Fruit fly (Drosophila melanogaster) whole organism, embryonic: Measurements from ENCODE around the gene Nf-YA.
A peak's percentile ranks its signal among the peaks of the same experiment; 100 is the strongest.

ENCODE experiments used
- Blimp-1 ChIP-seq: fragments of 200-800 bp; sonication (Bioruptor generic); optimal IDR thresholded peaks from 3 replicates; lab custom pipeline; 2018; ENCODE audit warnings: missing biosample characterization, missing genetic modification characterization, mild to moderate bottlenecking, moderate library complexity, missing genetic modification reagents
- CG12071 ChIP-seq: fragments of 200-800 bp; sonication (Bioruptor generic); optimal IDR thresholded peaks from 3 replicates; lab custom pipeline; 2018; ENCODE audit warnings: missing biosample characterization, mild to moderate bottlenecking, missing genetic modification characterization
- CG12104 ChIP-seq: fragments of 200-800 bp; sonication (Bioruptor generic); optimal IDR thresholded peaks from 3 replicates; lab custom pipeline; 2016; ENCODE audit warnings: missing biosample characterization, missing genetic modification characterization
- CG12391 ChIP-seq: fragments of 200-800 bp; sonication (Bioruptor generic); optimal IDR thresholded peaks from 3 replicates; lab custom pipeline; 2018; ENCODE audit warnings: missing biosample characterization, mild to moderate bottlenecking, missing genetic modification characterization, moderate library complexity
- CG12744 ChIP-seq: fragments of 200-800 bp; sonication (Bioruptor generic); optimal IDR thresholded peaks from 2 replicates; lab custom pipeline; 2016; ENCODE audit warnings: missing biosample characterization, missing genetic modification characterization
- CG14441 ChIP-seq: fragments of 200-800 bp; sonication (Bioruptor generic); IDR thresholded peaks from 2 replicates; pipeline ENCODE4 v1.3.6; 2022; ENCODE audit warnings: missing biosample characterization, missing genetic modification characterization
- CG15073 ChIP-seq: fragments of 200-800 bp; sonication (Bioruptor generic); optimal IDR thresholded peaks from 2 replicates; lab custom pipeline; 2016; ENCODE audit warnings: missing biosample characterization, missing genetic modification characterization
- CG1602 ChIP-seq: fragments of 200-800 bp; sonication (Bioruptor generic); optimal IDR thresholded peaks from 3 replicates; lab custom pipeline; 2016; ENCODE audit warnings: missing biosample characterization, missing genetic modification characterization
- CG18476 ChIP-seq: fragments of 200-800 bp; sonication (Bioruptor generic); optimal IDR thresholded peaks from 2 replicates; lab custom pipeline; 2016; ENCODE audit warnings: missing biosample characterization, mild to moderate bottlenecking, missing genetic modification characterization
- CG2712 ChIP-seq: fragments of 200-800 bp; optimal IDR thresholded peaks from 3 replicates; lab custom pipeline; 2019; ENCODE audit warnings: missing biosample characterization, mild to moderate bottlenecking, missing genetic modification characterization, moderate library complexity
- CG31388 ChIP-seq: fragments of 200-800 bp; sonication (Bioruptor generic); optimal IDR thresholded peaks from 2 replicates; lab custom pipeline; 2016; ENCODE audit warnings: missing biosample characterization, missing genetic modification characterization
- CG4360 ChIP-seq: fragments of 200-800 bp; sonication (Bioruptor generic); IDR thresholded peaks from 2 replicates; pipeline ENCODE4 v1.3.6; 2022; ENCODE audit warnings: missing biosample characterization, missing genetic modification characterization
- CG4820 ChIP-seq: fragments of 200-800 bp; sonication (Bioruptor generic); optimal IDR thresholded peaks from 3 replicates; lab custom pipeline; 2016; ENCODE audit warnings: missing biosample characterization, missing genetic modification characterization
- CG6765 ChIP-seq: fragments of 200-800 bp; sonication (Bioruptor generic); optimal IDR thresholded peaks from 3 replicates; lab custom pipeline; 2017; ENCODE audit warnings: missing biosample characterization, mild to moderate bottlenecking, missing genetic modification characterization
- CG6854 ChIP-seq: fragments of 200-800 bp; sonication (Bioruptor generic); optimal IDR thresholded peaks from 3 replicates; lab custom pipeline; 2017; ENCODE audit warnings: missing biosample characterization, mild to moderate bottlenecking, missing genetic modification characterization
- CG9817 ChIP-seq: fragments of 200-800 bp; sonication (Bioruptor generic); optimal IDR thresholded peaks from 2 replicates; lab custom pipeline; 2018; ENCODE audit warnings: missing biosample characterization, mild to moderate bottlenecking, missing genetic modification characterization, moderate library complexity
- Chrac-16 ChIP-seq: fragments of 200-800 bp; sonication (Bioruptor generic); optimal IDR thresholded peaks from 3 replicates; lab custom pipeline; 2016; ENCODE audit warnings: missing biosample characterization, missing genetic modification characterization
- Dbx ChIP-seq: fragments of 200-800 bp; sonication (Bioruptor generic); IDR thresholded peaks from 3 replicates; pipeline ENCODE4 v1.3.6; 2022; ENCODE audit warnings: missing biosample characterization, missing genetic modification characterization
- Doc2 ChIP-seq: fragments of 200-800 bp; sonication (Bioruptor generic); IDR thresholded peaks from 2 replicates; pipeline ENCODE4 v1.3.6; 2022; ENCODE audit warnings: missing biosample characterization, missing genetic modification characterization
- Hand ChIP-seq: fragments of 200-800 bp; sonication (Bioruptor generic); optimal IDR thresholded peaks from 2 replicates; lab custom pipeline; 2017; ENCODE audit warnings: mild to moderate bottlenecking, missing biosample characterization, missing genetic modification reagents, missing genetic modification characterization
- Hr3 ChIP-seq: fragments of 200-800 bp; sonication (Bioruptor generic); optimal IDR thresholded peaks from 3 replicates; lab custom pipeline; 2016; ENCODE audit warnings: missing biosample characterization, missing genetic modification characterization
- Kr ChIP-seq: fragments of 200-800 bp; sonication (Bioruptor generic); optimal IDR thresholded peaks from 2 replicates; lab custom pipeline; 2017; ENCODE audit warnings: missing biosample characterization, mild to moderate bottlenecking, missing genetic modification characterization
- MBD-R2 ChIP-seq: fragments of 200-800 bp; sonication (Bioruptor generic); IDR thresholded peaks from 2 replicates; pipeline ENCODE4 v1.3.6; 2022; ENCODE audit warnings: missing biosample characterization, missing genetic modification characterization
- NC2α ChIP-seq: fragments of 200-800 bp; sonication (Bioruptor generic); optimal IDR thresholded peaks from 2 replicates; lab custom pipeline; 2016; ENCODE audit warnings: missing biosample characterization, missing genetic modification characterization
- NFAT ChIP-seq: fragments of 200-800 bp; sonication (Bioruptor generic); IDR thresholded peaks from 2 replicates; pipeline ENCODE4 v1.3.6; 2022; ENCODE audit warnings: missing biosample characterization, missing genetic modification characterization
- Nf-YB ChIP-seq: fragments of 200-800 bp; sonication (Bioruptor generic); optimal IDR thresholded peaks from 3 replicates; lab custom pipeline; 2019; ENCODE audit warnings: missing biosample characterization, mild to moderate bottlenecking, missing genetic modification characterization, moderate library complexity
- Nf-YC ChIP-seq: fragments of 200-800 bp; optimal IDR thresholded peaks from 3 replicates; lab custom pipeline; 2019; ENCODE audit warnings: missing biosample characterization, mild to moderate bottlenecking, missing genetic modification characterization, moderate library complexity
- Ptx1 ChIP-seq: fragments of 200-800 bp; sonication (Bioruptor generic); IDR thresholded peaks from 2 replicates; pipeline ENCODE4 v1.3.6; 2022; ENCODE audit warnings: missing biosample characterization, missing genetic modification characterization
- aop ChIP-seq: fragments of 200-800 bp; sonication (Bioruptor generic); IDR thresholded peaks from 2 replicates; pipeline ENCODE4 v1.3.6; 2022; ENCODE audit warnings: missing biosample characterization, missing genetic modification characterization
- bcd ChIP-seq: fragments of 200-800 bp; sonication (Bioruptor generic); optimal IDR thresholded peaks from 2 replicates; lab custom pipeline; 2017; ENCODE audit warnings: missing biosample characterization, mild to moderate bottlenecking, missing genetic modification characterization
- cwo ChIP-seq: fragments of 200-800 bp; sonication (Bioruptor generic); optimal IDR thresholded peaks from 3 replicates; lab custom pipeline; 2017; ENCODE audit warnings: missing biosample characterization, missing genetic modification characterization, mild to moderate bottlenecking, moderate library complexity, missing genetic modification reagents
- dmrt99B ChIP-seq: fragments of 200-800 bp; sonication (Bioruptor generic); optimal IDR thresholded peaks from 2 replicates; lab custom pipeline; 2018; ENCODE audit warnings: missing biosample characterization, mild to moderate bottlenecking, missing genetic modification characterization, moderate library complexity
- fd96Cb ChIP-seq: fragments of 200-800 bp; sonication (Bioruptor generic); optimal IDR thresholded peaks from 2 replicates; lab custom pipeline; 2018; ENCODE audit warnings: missing biosample characterization, mild to moderate bottlenecking, missing genetic modification characterization, moderate library complexity
- fru ChIP-seq: fragments of >200 bp; optimal IDR thresholded peaks from 2 replicates; lab custom pipeline; 2017
- gcm2 ChIP-seq: fragments of 200-800 bp; sonication (Bioruptor generic); optimal IDR thresholded peaks from 2 replicates; lab custom pipeline; 2016; ENCODE audit warnings: missing biosample characterization, missing genetic modification characterization
- grn ChIP-seq: fragments of 200-800 bp; sonication (Bioruptor generic); optimal IDR thresholded peaks from 3 replicates; lab custom pipeline; 2017; ENCODE audit warnings: missing biosample characterization, missing genetic modification characterization
- gsb-n ChIP-seq: fragments of 200-800 bp; sonication (Bioruptor generic); optimal IDR thresholded peaks from 3 replicates; lab custom pipeline; 2018; ENCODE audit warnings: missing biosample characterization, mild to moderate bottlenecking, missing genetic modification characterization
- kni ChIP-seq: fragments of 200-800 bp; sonication (Bioruptor generic); optimal IDR thresholded peaks from 3 replicates; lab custom pipeline; 2017; ENCODE audit warnings: mild to moderate bottlenecking, missing biosample characterization, missing genetic modification reagents, missing genetic modification characterization
- lbe ChIP-seq: fragments of 200-800 bp; sonication (Bioruptor generic); optimal IDR thresholded peaks from 2 replicates; lab custom pipeline; 2016; ENCODE audit warnings: missing biosample characterization, mild to moderate bottlenecking, missing genetic modification characterization
- nau ChIP-seq: fragments of 200-800 bp; sonication (Bioruptor generic); optimal IDR thresholded peaks from 3 replicates; lab custom pipeline; 2017; ENCODE audit warnings: missing biosample characterization, mild to moderate bottlenecking, missing genetic modification characterization, missing genetic modification reagents
- nmo ChIP-seq: fragments of 200-800 bp; sonication (Bioruptor generic); optimal IDR thresholded peaks from 2 replicates; lab custom pipeline; 2018; ENCODE audit warnings: missing biosample characterization, mild to moderate bottlenecking, missing genetic modification characterization, moderate library complexity
- onecut ChIP-seq: fragments of 200-800 bp; sonication (Bioruptor generic); IDR thresholded peaks from 2 replicates; pipeline ENCODE4 v1.3.6; 2022; ENCODE audit warnings: missing biosample characterization, missing genetic modification characterization
- otp ChIP-seq: fragments of 200-800 bp; sonication (Bioruptor generic); IDR thresholded peaks from 3 replicates; pipeline ENCODE4, ENCODE4 v1.3.6; 2022; ENCODE audit warnings: missing biosample characterization, missing genetic modification characterization
- p53 ChIP-seq: fragments of 200-800 bp; sonication (Bioruptor generic); optimal IDR thresholded peaks from 2 replicates; lab custom pipeline; 2016; ENCODE audit warnings: missing biosample characterization, missing genetic modification characterization
- pho ChIP-seq: fragments of 200-800 bp; sonication (Bioruptor generic); optimal IDR thresholded peaks from 2 replicates; lab custom pipeline; 2016; ENCODE audit warnings: missing biosample characterization, missing genetic modification characterization
- pros ChIP-seq: fragments of 200-800 bp; sonication (Bioruptor generic); optimal IDR thresholded peaks from 3 replicates; lab custom pipeline; 2019; ENCODE audit warnings: missing biosample characterization, mild to moderate bottlenecking, missing genetic modification characterization, moderate library complexity
- ranshi ChIP-seq: fragments of 200-800 bp; sonication (Bioruptor generic); IDR thresholded peaks from 2 replicates; pipeline ENCODE4 v1.3.6; 2022; ENCODE audit warnings: missing biosample characterization, missing genetic modification characterization
- row ChIP-seq: fragments of 200-800 bp; sonication (Bioruptor generic); IDR thresholded peaks from 3 replicates; pipeline ENCODE4 v1.3.6; 2022; ENCODE audit warnings: missing biosample characterization, missing genetic modification characterization
- seq ChIP-seq: fragments of 200-800 bp; sonication (Bioruptor generic); IDR thresholded peaks from 2 replicates; pipeline ENCODE4 v1.3.6; 2022; ENCODE audit warnings: missing biosample characterization, missing genetic modification characterization
- wdn ChIP-seq: fragments of 200-800 bp; sonication (Bioruptor generic); IDR thresholded peaks from 2 replicates; pipeline ENCODE4 v1.3.6; 2022; ENCODE audit warnings: missing biosample characterization, missing genetic modification characterization

Nf-YA gene

DNA sequence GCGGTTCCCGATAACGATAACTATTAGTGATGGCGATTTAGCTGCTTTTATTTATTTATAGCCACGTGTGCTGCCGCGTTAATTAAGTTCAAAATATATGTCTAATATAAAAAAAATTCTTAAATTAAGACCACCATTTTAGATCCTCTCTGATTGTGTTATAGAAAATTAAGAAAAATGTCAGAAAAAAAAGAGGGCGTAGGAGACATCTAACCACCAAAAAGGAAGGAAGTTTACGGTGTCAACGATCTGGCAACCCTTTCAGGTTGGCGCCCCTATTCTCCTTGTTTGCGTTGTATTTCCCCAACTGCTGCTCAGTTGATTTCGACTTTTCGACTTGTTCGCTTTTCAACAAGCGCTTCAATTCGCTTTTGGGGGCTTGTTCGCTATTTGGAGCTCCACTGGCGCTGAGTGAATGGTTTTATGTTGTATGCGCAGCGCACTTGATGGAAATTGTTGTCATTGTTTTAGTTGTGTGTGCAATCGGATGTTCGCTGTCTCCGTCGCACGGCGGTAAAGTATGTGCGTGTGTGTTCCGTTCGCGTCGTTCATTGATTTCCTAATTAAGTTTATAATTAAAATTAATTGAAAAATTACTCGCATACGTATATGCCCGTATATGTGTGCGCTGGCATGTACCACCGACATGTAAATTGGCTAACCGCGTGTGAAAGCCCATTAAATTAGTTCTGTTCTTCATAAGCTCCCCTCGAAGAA is 18.9 kb upstream of the Nf-YA start, which contains the start of the genes CG3434 and CG44838 (continued):
- TF ChIP-seq Hand: peak; percentile 66
- peak; percentile 74 for TF ChIP-seq CG4820 (GFP tag; lab: Kevin White, UChicago)
- TF ChIP-seq aop (GFP tag; lab: Robert Waterston, UW): no peak
- TF ChIP-seq otp (GFP tag; lab: Robert Waterston, UW): peak; percentile 72; the same call in 2 of the 3 replicates
- TF ChIP-seq Chrac-16 (GFP tag; lab: Kevin White, UChicago): peak; percentile 84
- peak; percentile 74 for TF ChIP-seq CG9817 (tag; lab: Kevin White, UChicago)
- peak; percentile 77; the same call in 2 of the 3 replicates for TF ChIP-seq Dbx
- TF ChIP-seq grn (GFP tag; lab: Kevin White, UChicago): peak; percentile 48
- TF ChIP-seq gsb-n: peak; percentile 36
- TF ChIP-seq CG12391: peak; percentile 90
- TF ChIP-seq ranshi (GFP tag; lab: Robert Waterston, UW): peak; percentile 64
- peak; percentile 39 for TF ChIP-seq p53 (GFP tag; lab: Kevin White, UChicago)
- peak; percentile 56 for TF ChIP-seq NFAT (GFP tag; lab: Robert Waterston, UW)
- no peak for TF ChIP-seq Kr
- TF ChIP-seq CG12104 (GFP tag; lab: Kevin White, UChicago): peak; percentile 54
- peak; percentile 75 for TF ChIP-seq CG1602 (GFP tag; lab: Kevin White, UChicago)
- TF ChIP-seq MBD-R2 (GFP tag; lab: Robert Waterston, UW): peak; percentile 74
- peak; percentile 86 for TF ChIP-seq CG2712 (tag; lab: Kevin White, UChicago)
- peak; percentile 85 for TF ChIP-seq Nf-YC (tag; lab: Kevin White, UChicago)
- TF ChIP-seq fru: no peak
- TF ChIP-seq gcm2 (GFP tag; lab: Kevin White, UChicago): peak; percentile 77
- peak; percentile 76 for TF ChIP-seq CG14441 (GFP tag; lab: Robert Waterston, UW)
- peak; percentile 32 for TF ChIP-seq CG31388 (GFP tag; lab: Kevin White, UChicago)
- TF ChIP-seq Nf-YB (GFP tag; lab: Kevin White, UChicago): peak; percentile 72
- peak; percentile 80 for TF ChIP-seq Ptx1 (GFP tag; lab: Robert Waterston, UW)
- no peak for TF ChIP-seq CG15073 (GFP tag; lab: Kevin White, UChicago)
- TF ChIP-seq nmo: peak; percentile 87
- TF ChIP-seq dmrt99B (tag; lab: Kevin White, UChicago): peak; percentile 74
- peak; percentile 39 for TF ChIP-seq NC2α (GFP tag; lab: Kevin White, UChicago)
- peak; percentile 82 for TF ChIP-seq Hr3 (GFP tag; lab: Kevin White, UChicago)
- peak; percentile 55; the same call in 1 of the 2 replicates for TF ChIP-seq seq (GFP tag; lab: Robert Waterston, UW)
- TF ChIP-seq row (GFP tag; lab: Robert Waterston, UW): peak; percentile 94
- peak; percentile 47 for TF ChIP-seq lbe (GFP tag; lab: Kevin White, UChicago)
- TF ChIP-seq fd96Cb (tag; lab: Kevin White, UChicago): peak; percentile 64
- TF ChIP-seq kni (GFP tag; lab: Kevin White, UChicago): peak; percentile 75
- peak; percentile 28 for TF ChIP-seq CG12744 (GFP tag; lab: Kevin White, UChicago)
- peak; percentile 51 for TF ChIP-seq onecut (GFP tag; lab: Robert Waterston, UW)
- TF ChIP-seq cwo (GFP tag; lab: Kevin White, UChicago): peak; percentile 75
- 0 out of 2 replicates have a peak, but pooled peaks have one; percentile 34 for TF ChIP-seq CG4360 (GFP tag; lab: Robert Waterston, UW)
- TF ChIP-seq bcd (GFP tag; lab: Kevin White, UChicago): peak; percentile 78
- TF ChIP-seq pho (GFP tag; lab: Kevin White, UChicago): peak; percentile 82
- peak; percentile 18 for TF ChIP-seq CG12071 (GFP tag; lab: Kevin White, UChicago)
- peak; percentile 70 for TF ChIP-seq Blimp-1 (GFP tag; lab: Kevin White, UChicago)
- TF ChIP-seq CG6765 (GFP tag; lab: Kevin White, UChicago): peak; percentile 76
- peak; percentile 40; the same call in 1 of the 2 replicates for TF ChIP-seq wdn (GFP tag; lab: Robert Waterston, UW)
- peak; percentile 70 for TF ChIP-seq CG6854 (GFP tag; lab: Kevin White, UChicago)
- TF ChIP-seq nau (GFP tag; lab: Kevin White, UChicago): peak; percentile 48
- TF ChIP-seq pros (GFP tag; lab: Kevin White, UChicago): peak; percentile 17
- no peak for TF ChIP-seq Doc2 (GFP tag; lab: Robert Waterston, UW)
- TF ChIP-seq CG18476 (GFP tag; lab: Kevin White, UChicago): peak; percentile 64
